Worm (Caenorhabditis elegans) whole organism, young adult: ENCODE measurements around the gene T10B5.7.

Experiments used
- B0261.1 ChIP-seq: sonication (generic microtip); optimal IDR thresholded peaks from 2 replicates; lab custom pipeline; 2016; ENCODE audit warnings: mild to moderate bottlenecking, missing genetic modification characterization, moderate library complexity, missing compliant biosample characterization
- F23B12.7 ChIP-seq: sonication (generic microtip); optimal IDR thresholded peaks from 2 replicates; lab custom pipeline; 2017; ENCODE audit warnings: missing genetic modification characterization, mild to moderate bottlenecking, missing compliant biosample characterization, antibody characterized with exemption, moderate library complexity; ENCODE audit not compliant: insufficient read depth
- dox-1 ChIP-seq: fragments of 200-800 bp; sonication (Bioruptor generic); IDR thresholded peaks from 2 replicates; pipeline ENCODE4 v1.3.6; 2022; ENCODE audit warnings: missing genetic modification reagents, missing genetic modification characterization, missing compliant biosample characterization
- tlf-1 ChIP-seq: fragments of 200-800 bp; sonication (Bioruptor generic); optimal IDR thresholded peaks from 2 replicates; lab custom pipeline; 2018; ENCODE audit warnings: mild to moderate bottlenecking, missing genetic modification characterization, missing compliant biosample characterization

ce11 chrV:1895483-1895882, 49.5 kb downstream of the T10B5.7 start, which contains the start of gene nphp-2:
- TF ChIP-seq tlf-1 (GFP tag; lab: Kevin White, UChicago): no peak
- no peak for TF ChIP-seq B0261.1
- TF ChIP-seq F23B12.7: no peak
- no peak for TF ChIP-seq dox-1 (GFP tag; lab: Robert Waterston, UW)
